Worm (Caenorhabditis elegans) whole organism, L4 larva: ENCODE measurements around the gene Y46G5A.7.

Experiments used
- aly-2 ChIP-seq: sonication (generic microtip); optimal IDR thresholded peaks from 2 replicates; lab custom pipeline; 2018; ENCODE audit warnings: missing biosample characterization, missing genetic modification characterization
- ceh-82 ChIP-seq: sonication (generic microtip); optimal IDR thresholded peaks from 2 replicates; lab custom pipeline; 2017; ENCODE audit warnings: missing biosample characterization, missing genetic modification characterization
- daf-12 ChIP-seq: fragments of 150-350 bp; optimal IDR thresholded peaks from 2 replicates; lab custom pipeline; 2014; ENCODE audit warnings: missing biosample characterization, missing genetic modification reagents, missing genetic modification characterization
- nhr-76 ChIP-seq: fragments of 150-350 bp; optimal IDR thresholded peaks from 2 replicates; lab custom pipeline; 2014; ENCODE audit warnings: missing biosample characterization, missing genetic modification characterization
- skn-1 ChIP-seq: fragments of 150-350 bp; optimal IDR thresholded peaks from 2 replicates; lab custom pipeline; 2014; ENCODE audit warnings: missing biosample characterization, missing genetic modification characterization

- TF ChIP-seq skn-1, result no peak
- TF ChIP-seq ceh-82 (tag; lab: Kevin White, UChicago), result no peak
- no peak for TF ChIP-seq daf-12 (tag; lab: Kevin White, UChicago)
- TF ChIP-seq aly-2 (tag; lab: Kevin White, UChicago), result no peak
- TF ChIP-seq nhr-76, result no peak
Measured at ce11 chrII:12797211-12797794, 41.2 kb upstream of the Y46G5A.7 start.
